Worm (Caenorhabditis elegans): ENCODE measurements around the gene rbm-17.

- TF ChIP-seq ces-1 (GFP tag; optimal IDR thresholded peaks at IDR 0.05) (peak; percentile 21), unc-62 (GFP tag; optimal IDR thresholded peaks at IDR 0.05) (no peak), snpc-4 (tag; optimal IDR thresholded peaks at IDR 0.05) (no peak), tbx-8 (GFP tag; optimal IDR thresholded peaks at IDR 0.05) (no peak), elt-1 (tag; optimal IDR thresholded peaks at IDR 0.05; ENCODE audit: borderline replicate concordance, insufficient read depth) (no peak), nhr-28 (tag; optimal IDR thresholded peaks at IDR 0.05) (no peak), mab-5 (tag; optimal IDR thresholded peaks at IDR 0.05) (no peak), ceh-83 (GFP tag; optimal IDR thresholded peaks at IDR 0.05) (no peak), sptf-1 (tag; optimal IDR thresholded peaks at IDR 0.05) (no peak), mep-1 (tag; optimal IDR thresholded peaks at IDR 0.05) (no peak), nhr-76 (tag; optimal IDR thresholded peaks at IDR 0.05) (no peak), lin-32 (GFP tag; optimal IDR thresholded peaks at IDR 0.05) (no peak), ceh-43 (GFP tag; optimal IDR thresholded peaks at IDR 0.05) (peak; percentile 13)
Observed at ce11 chrIV:11656144-11656780, 18.1 kb downstream of the rbm-17 start, which contains the start of gene ZK809.5.

Measured in whole organism, mixed stage, embryonic.